Fruit fly (Drosophila melanogaster): ENCODE measurements around the gene Mbs.

The Mbs gene

DNA sequence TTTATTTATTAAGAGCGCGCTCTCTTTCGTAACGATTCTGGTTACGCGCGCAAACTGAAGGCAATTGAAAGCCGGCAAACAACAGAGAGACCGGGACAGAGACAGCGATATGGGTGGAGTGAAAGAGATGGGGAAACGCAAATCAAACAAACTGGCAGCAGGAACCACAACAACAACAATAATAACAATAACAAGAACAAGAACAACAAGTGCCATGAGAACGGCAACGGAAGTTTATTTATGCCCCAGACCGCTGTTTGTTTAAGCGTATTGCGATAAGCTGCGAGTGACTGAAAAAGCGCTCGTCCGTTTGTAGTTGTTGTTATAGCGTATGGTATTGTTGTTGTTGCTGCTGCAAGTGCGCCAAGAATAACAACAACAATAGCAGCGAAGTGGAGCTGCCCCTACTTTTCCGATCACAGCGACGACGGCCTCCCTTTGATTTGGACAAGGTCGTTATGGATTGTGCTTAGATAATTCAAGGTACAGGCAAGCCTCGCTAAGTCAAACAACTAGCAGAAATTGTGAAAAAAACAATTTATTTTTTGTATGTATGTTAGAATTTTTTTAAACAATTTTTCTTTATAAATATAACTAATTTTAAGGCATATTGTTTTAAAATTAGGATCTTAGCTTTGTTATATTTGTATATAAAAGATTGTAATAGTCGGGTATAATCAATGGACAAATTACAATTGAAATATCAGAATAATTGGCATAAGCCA, 25.5 kb upstream of the Mbs start (continued):
- peak in 1 of 2 experiments; percentile 33 for TF ChIP-seq salr (GFP tag; optimal IDR thresholded peaks at IDR 0.05)
- no peak for TF ChIP-seq spab (GFP tag; optimal IDR thresholded peaks at IDR 0.05)
- TF ChIP-seq CG32006 (GFP tag; optimal IDR thresholded peaks at IDR 0.05) = peak; percentile 9
- no peak for TF ChIP-seq Gug (GFP tag; IDR thresholded peaks at IDR 0.05)
- no peak for TF ChIP-seq Ets21C (GFP tag; optimal IDR thresholded peaks at IDR 0.05)
- peak; percentile 99 for TF ChIP-seq fkh (GFP tag; optimal IDR thresholded peaks at IDR 0.05)
- peak; percentile 45 for TF ChIP-seq esn (GFP tag; optimal IDR thresholded peaks at IDR 0.05)
- no peak for TF ChIP-seq lz (GFP tag; optimal IDR thresholded peaks at IDR 0.05)
- peak; percentile 51 for TF ChIP-seq CG9139 (GFP tag; optimal IDR thresholded peaks at IDR 0.05)
- peak; percentile 32 for TF ChIP-seq CG6792 (GFP tag; optimal IDR thresholded peaks at IDR 0.05)
- TF ChIP-seq dac (GFP tag; optimal IDR thresholded peaks at IDR 0.05) = no peak
- no peak for TF ChIP-seq CG3032 (tag; optimal IDR thresholded peaks at IDR 0.05)
- TF ChIP-seq fd85E (GFP tag; optimal IDR thresholded peaks at IDR 0.05) = no peak
- peak; percentile 12 for TF ChIP-seq Eip75B (GFP tag; optimal IDR thresholded peaks at IDR 0.05)
- TF ChIP-seq CG6854 (GFP tag; optimal IDR thresholded peaks at IDR 0.05) = peak; percentile 97
- peak; percentile 6 for TF ChIP-seq OdsH (GFP tag; optimal IDR thresholded peaks at IDR 0.05)
- TF ChIP-seq pdm3 (GFP tag; optimal IDR thresholded peaks at IDR 0.05) = peak; percentile 27
- TF ChIP-seq Sox102F (GFP tag; optimal IDR thresholded peaks at IDR 0.05) = no peak
- TF ChIP-seq achi (GFP tag; optimal IDR thresholded peaks at IDR 0.05) = no peak
- TF ChIP-seq Eip78C (GFP tag) = peak; percentile 79
- no peak for TF ChIP-seq dsx (GFP tag; optimal IDR thresholded peaks at IDR 0.05; ENCODE audit: poor library complexity, severe bottlenecking)
- TF ChIP-seq Sox15 (GFP tag; optimal IDR thresholded peaks at IDR 0.05) = no peak
- TF ChIP-seq CG10631 (GFP tag; optimal IDR thresholded peaks at IDR 0.05) = peak; percentile 28
- TF ChIP-seq CG4318 (GFP tag; optimal IDR thresholded peaks at IDR 0.05) = no peak
- TF ChIP-seq acj6 (GFP tag; optimal IDR thresholded peaks at IDR 0.05) = peak; percentile 31
- peak; percentile 58 for TF ChIP-seq CG16779 (tag; optimal IDR thresholded peaks at IDR 0.05)
- peak; percentile 46 for TF ChIP-seq CG3919 (GFP tag; optimal IDR thresholded peaks at IDR 0.05)
- no peak for TF ChIP-seq Hr38 (GFP tag; optimal IDR thresholded peaks at IDR 0.05)
- TF ChIP-seq Sox14 (GFP tag; optimal IDR thresholded peaks at IDR 0.05) = peak; percentile 11
- TF ChIP-seq CG1621 (tag; optimal IDR thresholded peaks at IDR 0.05) = peak; percentile 32

DNA sequence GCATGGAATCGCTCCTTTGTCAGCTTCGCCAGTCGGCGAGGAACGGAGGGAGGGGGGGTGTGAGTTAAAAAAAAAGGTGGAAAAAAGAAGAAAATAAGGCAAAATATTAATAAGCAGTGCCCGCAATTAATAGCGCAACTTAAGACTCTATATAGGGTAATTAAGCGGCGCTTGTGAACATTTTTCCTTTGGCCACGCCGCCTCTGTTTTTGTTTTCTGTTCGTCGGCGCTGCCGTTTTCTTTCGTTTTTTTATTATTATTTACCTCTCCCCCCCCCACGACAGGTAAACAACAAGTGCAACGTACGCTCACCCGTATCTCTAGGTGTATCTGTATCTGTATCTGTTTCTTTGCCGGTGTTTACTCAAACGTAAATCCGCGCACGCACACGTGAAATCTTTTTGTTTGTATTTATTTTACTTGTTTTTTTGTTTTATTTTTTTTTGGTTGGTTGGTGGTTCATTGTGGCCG, 24.6 kb upstream of the Mbs start:
- TF ChIP-seq Met (GFP tag; optimal IDR thresholded peaks at IDR 0.05) = peak; percentile 41
- peak; percentile 36 for TF ChIP-seq fd59A (GFP tag; optimal IDR thresholded peaks at IDR 0.05)
- TF ChIP-seq CG34406 (GFP tag; optimal IDR thresholded peaks at IDR 0.05) = peak; percentile 54
- TF ChIP-seq acj6 (GFP tag; optimal IDR thresholded peaks at IDR 0.05) = peak; percentile 58
- TF ChIP-seq CG11902 (GFP tag; optimal IDR thresholded peaks at IDR 0.05) = peak; percentile 51
- TF ChIP-seq CG1621 (tag; optimal IDR thresholded peaks at IDR 0.05) = peak; percentile 42
- TF ChIP-seq fd85E (GFP tag; optimal IDR thresholded peaks at IDR 0.05) = no peak
- peak; percentile 82 for TF ChIP-seq CG15336 (GFP tag; IDR thresholded peaks at IDR 0.05)
- no peak for TF ChIP-seq Hr38 (GFP tag; optimal IDR thresholded peaks at IDR 0.05)
- TF ChIP-seq dac (GFP tag; optimal IDR thresholded peaks at IDR 0.05) = peak; percentile 62
- TF ChIP-seq esn (GFP tag; optimal IDR thresholded peaks at IDR 0.05) = peak; percentile 56
- peak; percentile 91 for TF ChIP-seq eg (GFP tag; IDR thresholded peaks at IDR 0.05)
- TF ChIP-seq Eip93F (GFP tag; optimal IDR thresholded peaks at IDR 0.05) = peak; percentile 2
- peak; percentile 71 for TF ChIP-seq CG6808 (GFP tag; optimal IDR thresholded peaks at IDR 0.05)
- peak; percentile 82 for TF ChIP-seq svp (GFP tag)
- TF ChIP-seq CG32006 (GFP tag; optimal IDR thresholded peaks at IDR 0.05) = peak; percentile 64
- peak; percentile 66 for TF ChIP-seq Lpt (GFP tag; optimal IDR thresholded peaks at IDR 0.05)
- TF ChIP-seq CG3919 (GFP tag; optimal IDR thresholded peaks at IDR 0.05) = peak; percentile 70
- TF ChIP-seq achi (GFP tag; optimal IDR thresholded peaks at IDR 0.05) = peak; percentile 54
- peak; percentile 41 for TF ChIP-seq Smox (GFP tag; optimal IDR thresholded peaks at IDR 0.05)
- TF ChIP-seq CG9139 (GFP tag; optimal IDR thresholded peaks at IDR 0.05) = peak; percentile 64
- peak; percentile 73 for TF ChIP-seq pdm3 (GFP tag; optimal IDR thresholded peaks at IDR 0.05)
- TF ChIP-seq CG10669 (GFP tag; optimal IDR thresholded peaks at IDR 0.05) = peak; percentile 64
- no peak for TF ChIP-seq Blimp-1 (GFP tag; optimal IDR thresholded peaks at IDR 0.05)
- TF ChIP-seq vri (GFP tag; optimal IDR thresholded peaks at IDR 0.05) = no peak
- peak; percentile 8 for TF ChIP-seq dsx (GFP tag; optimal IDR thresholded peaks at IDR 0.05; ENCODE audit: poor library complexity, severe bottlenecking)
- TF ChIP-seq CG3032 (tag; optimal IDR thresholded peaks at IDR 0.05) = peak; percentile 44
- TF ChIP-seq Hr39 (GFP tag; optimal IDR thresholded peaks at IDR 0.05) = peak; percentile 55
- no peak for TF ChIP-seq CG6854 (GFP tag; optimal IDR thresholded peaks at IDR 0.05)
- TF ChIP-seq CG7368 (GFP tag; optimal IDR thresholded peaks at IDR 0.05) = peak; percentile 53
- TF ChIP-seq OdsH (GFP tag; optimal IDR thresholded peaks at IDR 0.05) = peak; percentile 62
- peak; percentile 96 for TF ChIP-seq fkh (GFP tag; optimal IDR thresholded peaks at IDR 0.05)
- peak; percentile 68 for TF ChIP-seq spab (GFP tag; optimal IDR thresholded peaks at IDR 0.05)

All from whole organism, prepupa.